Fruit fly (Drosophila melanogaster): Measurements from ENCODE around the gene CG9154.
A peak's percentile ranks its signal among the peaks of the same experiment; 100 is the strongest.

Gene CG9154

DNA sequence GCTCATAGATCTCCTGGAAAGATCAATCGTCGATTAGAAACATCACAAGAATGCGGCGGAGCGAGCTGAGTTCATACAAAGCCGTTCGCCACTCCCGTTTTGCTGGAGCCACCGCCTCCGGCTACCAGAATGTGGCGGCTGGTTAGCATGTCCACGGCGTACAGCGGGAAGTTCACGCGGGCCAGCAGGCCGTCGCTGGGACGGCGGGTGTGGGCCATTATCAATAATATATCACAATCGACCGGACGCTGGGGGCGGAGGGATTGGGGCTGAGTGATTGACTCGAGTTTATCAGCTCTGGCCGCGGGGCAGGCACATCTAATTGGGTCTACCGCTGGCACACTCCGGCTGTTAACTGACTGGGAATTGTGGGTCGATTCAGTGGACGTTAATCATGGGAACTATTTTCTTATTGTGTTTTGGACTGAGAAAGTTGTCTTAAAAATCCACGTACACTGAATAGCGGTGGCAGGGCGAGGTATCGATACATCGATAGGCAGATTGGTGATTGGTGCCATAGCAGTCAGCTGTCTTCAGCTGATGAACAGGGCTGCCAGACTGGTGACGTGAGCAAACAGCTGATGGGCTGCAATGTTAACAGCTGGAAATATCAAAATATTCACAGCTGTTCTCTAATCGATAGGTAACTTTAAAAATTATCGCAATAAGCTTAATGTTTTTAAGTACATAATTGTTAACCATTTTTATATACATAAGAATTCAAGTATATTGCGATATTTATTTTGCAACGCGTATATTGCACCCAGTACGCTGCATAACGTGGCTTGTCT lies 28.2 kb upstream of the CG9154 start, which contains the start of gene CG9175 (continued):
- peak; percentile 31 for TF ChIP-seq Side (GFP tag; optimal IDR thresholded peaks at IDR 0.05)
- TF ChIP-seq Bdp1 (GFP tag; optimal IDR thresholded peaks at IDR 0.05) = peak; percentile 16
- TF ChIP-seq nerfin-1 (tag; optimal IDR thresholded peaks at IDR 0.05) = peak; percentile 37
- TF ChIP-seq kah (GFP tag; optimal IDR thresholded peaks at IDR 0.05) = no peak
- no peak for TF ChIP-seq CG1832 (GFP tag; optimal IDR thresholded peaks at IDR 0.05)
- no peak for TF ChIP-seq Hand (GFP tag; optimal IDR thresholded peaks at IDR 0.05)
- TF ChIP-seq CG6854 (GFP tag; optimal IDR thresholded peaks at IDR 0.05) = peak; percentile 32
- no peak for TF ChIP-seq lmd (GFP tag; IDR thresholded peaks at IDR 0.05)
- TF ChIP-seq CG7928 (GFP tag; optimal IDR thresholded peaks at IDR 0.05) = no peak
- TF ChIP-seq Aef1 (GFP tag; IDR thresholded peaks at IDR 0.05) = no peak
- peak; percentile 34 for TF ChIP-seq exex (tag; optimal IDR thresholded peaks at IDR 0.05)
- TF ChIP-seq knrl (GFP tag; IDR thresholded peaks at IDR 0.05; ENCODE audit: partially characterized antibody) = peak; percentile 94
- no peak for TF ChIP-seq CG4282 (GFP tag; optimal IDR thresholded peaks at IDR 0.05)
- TF ChIP-seq Sry-β (GFP tag; optimal IDR thresholded peaks at IDR 0.05) = peak; percentile 35
- no peak for TF ChIP-seq fu2 (GFP tag; optimal IDR thresholded peaks at IDR 0.05)
- TF ChIP-seq BEAF-32 (GFP tag; optimal IDR thresholded peaks at IDR 0.05) = peak; percentile 99
- TF ChIP-seq CG17385 (GFP tag; optimal IDR thresholded peaks at IDR 0.05) = no peak
- no peak for TF ChIP-seq shn (GFP tag; optimal IDR thresholded peaks at IDR 0.05)
- peak; percentile 72 for TF ChIP-seq her (GFP tag; optimal IDR thresholded peaks at IDR 0.05)
- peak; percentile 98 for TF ChIP-seq hbn (GFP tag; IDR thresholded peaks at IDR 0.05; ENCODE audit: partially characterized antibody)
- TF ChIP-seq ci (GFP tag; IDR thresholded peaks at IDR 0.05) = peak; percentile 78
- peak; percentile 32 for TF ChIP-seq CG18599 (GFP tag; optimal IDR thresholded peaks at IDR 0.05)
- no peak for TF ChIP-seq CG31365 (tag; optimal IDR thresholded peaks at IDR 0.05)
- peak; percentile 2 for TF ChIP-seq CG17359 (tag; optimal IDR thresholded peaks at IDR 0.05)
- TF ChIP-seq CG9727 (GFP tag; optimal IDR thresholded peaks at IDR 0.05) = peak; percentile 38
- peak; percentile 33 for TF ChIP-seq CoRest (tag; optimal IDR thresholded peaks at IDR 0.05)
- TF ChIP-seq Camta (GFP tag; optimal IDR thresholded peaks at IDR 0.05) = peak; percentile 3
- TF ChIP-seq Hmr (GFP tag; optimal IDR thresholded peaks at IDR 0.05) = no peak
- TF ChIP-seq GATAe (GFP tag; conservative IDR thresholded peaks at IDR 0.05) = no peak
- TF ChIP-seq mam (GFP tag; optimal IDR thresholded peaks at IDR 0.05) = peak; percentile 63
- no peak for TF ChIP-seq wdn (GFP tag; IDR thresholded peaks at IDR 0.05)
- peak; percentile 96 for TF ChIP-seq sna (GFP tag; IDR thresholded peaks at IDR 0.05; ENCODE audit: partially characterized antibody)
- no peak; the same call in 1 of the 2 replicates for TF ChIP-seq CG7372 (GFP tag; IDR thresholded peaks at IDR 0.05)
- TF ChIP-seq eve (GFP tag; optimal IDR thresholded peaks at IDR 0.05) = no peak
- TF ChIP-seq tup (GFP tag; optimal IDR thresholded peaks at IDR 0.05) = no peak
- TF ChIP-seq CG14965 (GFP tag; optimal IDR thresholded peaks at IDR 0.05; ENCODE audit: borderline replicate concordance) = no peak
- TF ChIP-seq CG11247 (GFP tag; IDR thresholded peaks at IDR 0.05) = 0 out of 2 replicates have a peak, but pooled peaks have one; percentile 13
- no peak for TF ChIP-seq sens-2 (GFP tag; IDR thresholded peaks at IDR 0.05)
- TF ChIP-seq HLH3B (GFP tag; IDR thresholded peaks at IDR 0.05) = no peak
- TF ChIP-seq dm (GFP tag; optimal IDR thresholded peaks at IDR 0.05) = peak; percentile 22
- no peak for TF ChIP-seq BtbVII (GFP tag; optimal IDR thresholded peaks at IDR 0.05)
- TF ChIP-seq Bgb (GFP tag; IDR thresholded peaks at IDR 0.05; ENCODE audit: partially characterized antibody) = peak; percentile 98
- TF ChIP-seq CG6791 (GFP tag; IDR thresholded peaks at IDR 0.05; ENCODE audit: partially characterized antibody) = peak; percentile 94
- peak; percentile 99 for TF ChIP-seq chinmo (GFP tag; IDR thresholded peaks at IDR 0.05; ENCODE audit: partially characterized antibody)
- no peak for TF ChIP-seq slp2 (GFP tag; optimal IDR thresholded peaks at IDR 0.05)
- peak; percentile 68 for TF ChIP-seq CG13624 (GFP tag; optimal IDR thresholded peaks at IDR 0.05)
- TF ChIP-seq so (GFP tag; IDR thresholded peaks at IDR 0.05) = no peak
- no peak for TF ChIP-seq CG5180 (GFP tag; optimal IDR thresholded peaks at IDR 0.05)
- TF ChIP-seq fru (optimal IDR thresholded peaks at IDR 0.05) = no peak
